Worm (Caenorhabditis elegans) whole organism, early embryonic: ENCODE data around the gene C16A3.2.

Experiments used
- B0310.2 ChIP-seq: sonication (generic microtip); optimal IDR thresholded peaks from 2 replicates; lab custom pipeline; 2016; ENCODE audit warnings: mild to moderate bottlenecking, missing genetic modification characterization, missing compliant biosample characterization
- F13C5.2 ChIP-seq: sonication (generic microtip); optimal IDR thresholded peaks from 2 replicates; lab custom pipeline; 2017; ENCODE audit warnings: mild to moderate bottlenecking, missing genetic modification characterization, inconsistent platforms, missing compliant biosample characterization
- aly-1 ChIP-seq: sonication (generic microtip); optimal IDR thresholded peaks from 2 replicates; lab custom pipeline; 2016; ENCODE audit warnings: missing genetic modification characterization, missing compliant biosample characterization
- ama-1 ChIP-seq: fragments of 150-350 bp; optimal IDR thresholded peaks from 2 replicates; lab custom pipeline; 2014
- ceh-13 ChIP-seq: fragments of 200-800 bp; sonication (Bioruptor generic); optimal IDR thresholded peaks from 2 replicates; lab custom pipeline; 2018; ENCODE audit warnings: mild to moderate bottlenecking, missing genetic modification characterization, missing compliant biosample characterization
- ceh-36 ChIP-seq: sonication (generic microtip); optimal IDR thresholded peaks from 2 replicates; lab custom pipeline; 2016; ENCODE audit warnings: missing genetic modification characterization, inconsistent platforms, missing compliant biosample characterization
- ets-7 ChIP-seq: sonication (generic microtip); optimal IDR thresholded peaks from 2 replicates; lab custom pipeline; 2016; ENCODE audit warnings: missing genotype, missing genetic modification characterization, missing compliant biosample characterization
- flt-1 ChIP-seq: fragments of 200-800 bp; sonication (Bioruptor generic); IDR thresholded peaks from 2 replicates; pipeline ENCODE4 v1.3.6; 2022; ENCODE audit warnings: missing genetic modification characterization, missing compliant biosample characterization
- hmbx-1 ChIP-seq: sonication (generic microtip); optimal IDR thresholded peaks from 2 replicates; lab custom pipeline; 2016; ENCODE audit warnings: mild to moderate bottlenecking, missing genetic modification characterization, missing compliant biosample characterization
- hmg-4 ChIP-seq: fragments of 200-800 bp; sonication (Bioruptor generic); optimal IDR thresholded peaks from 2 replicates; lab custom pipeline; 2018; ENCODE audit warnings: mild to moderate bottlenecking, missing genetic modification characterization, missing compliant biosample characterization
- hnd-1 ChIP-seq: sonication (generic microtip); optimal IDR thresholded peaks from 2 replicates; lab custom pipeline; 2016; ENCODE audit warnings: missing genetic modification characterization, missing compliant biosample characterization
- pes-1 ChIP-seq: fragments of 200-800 bp; sonication (Bioruptor generic); IDR thresholded peaks from 2 replicates; pipeline ENCODE4 v1.3.6; 2022; ENCODE audit warnings: missing genetic modification reagents, missing genetic modification characterization, missing compliant biosample characterization
- scrt-1 ChIP-seq: fragments of 200-800 bp; sonication (Bioruptor generic); IDR thresholded peaks from 2 replicates; pipeline ENCODE4 v1.3.6; 2022; ENCODE audit warnings: missing genetic modification characterization, missing compliant biosample characterization
- sea-1 ChIP-seq: fragments of 200-800 bp; sonication (Bioruptor generic); conservative IDR thresholded peaks from 2 replicates; pipeline ENCODE4 v1.3.6; 2022; ENCODE audit warnings: missing genetic modification characterization, missing compliant biosample characterization
- tbx-11 ChIP-seq: fragments of 200-800 bp; sonication (Bioruptor generic); IDR thresholded peaks from 2 replicates; pipeline ENCODE4 v1.3.6; 2022; ENCODE audit warnings: missing genetic modification characterization, missing compliant biosample characterization
- tbx-37 ChIP-seq: fragments of 200-800 bp; sonication (Bioruptor generic); conservative IDR thresholded peaks from 2 replicates; pipeline ENCODE4 v1.3.6; 2022; ENCODE audit warnings: missing genetic modification reagents, missing genetic modification characterization, missing compliant biosample characterization
- tra-4 ChIP-seq: sonication (generic microtip); optimal IDR thresholded peaks from 2 replicates; lab custom pipeline; 2017; ENCODE audit warnings: missing genetic modification characterization, missing compliant biosample characterization

The C16A3.2 gene

DNA sequence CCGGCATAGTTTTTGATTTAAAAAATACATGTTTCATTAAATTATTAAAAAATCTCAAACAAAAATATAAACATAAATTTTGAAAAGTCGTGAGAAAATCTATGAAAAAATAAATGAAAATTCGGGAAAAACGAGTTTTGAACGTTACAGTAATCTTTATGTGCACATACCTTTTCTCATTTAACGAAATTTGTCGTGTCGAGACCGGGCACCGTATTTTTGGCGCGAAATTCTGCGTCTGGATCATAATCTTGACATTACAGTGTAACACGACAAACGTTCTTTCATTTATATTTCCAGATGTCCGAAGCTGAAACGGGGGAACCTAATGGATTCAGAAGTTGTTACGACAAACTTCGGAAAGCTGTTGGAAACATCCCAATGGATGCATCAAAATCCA lies at the start of gene C16A3.2:
Gene C16A3.2, plus strand, starts transcription at position 301 of the 400 bp plus-strand sequence.
- TF ChIP-seq scrt-1 (GFP tag; lab: Robert Waterston, UW) (no peak), sea-1 (GFP tag; lab: Robert Waterston, UW) (no peak), flt-1 (no peak), ets-7 (tag; lab: Kevin White, UChicago) (no peak), tbx-37 (GFP tag; lab: Robert Waterston, UW) (no peak), ceh-36 (tag; lab: Kevin White, UChicago) (no peak), tra-4 (tag; lab: Kevin White, UChicago) (no peak), pes-1 (GFP tag; lab: Robert Waterston, UW) (no peak), tbx-11 (GFP tag; lab: Robert Waterston, UW) (no peak), aly-1 (tag; lab: Kevin White, UChicago) (no peak), ceh-13 (GFP tag; lab: Kevin White, UChicago) (no peak), hnd-1 (tag; lab: Kevin White, UChicago) (no peak), ama-1 (no peak), hmbx-1 (no peak), F13C5.2 (no peak)

DNA sequence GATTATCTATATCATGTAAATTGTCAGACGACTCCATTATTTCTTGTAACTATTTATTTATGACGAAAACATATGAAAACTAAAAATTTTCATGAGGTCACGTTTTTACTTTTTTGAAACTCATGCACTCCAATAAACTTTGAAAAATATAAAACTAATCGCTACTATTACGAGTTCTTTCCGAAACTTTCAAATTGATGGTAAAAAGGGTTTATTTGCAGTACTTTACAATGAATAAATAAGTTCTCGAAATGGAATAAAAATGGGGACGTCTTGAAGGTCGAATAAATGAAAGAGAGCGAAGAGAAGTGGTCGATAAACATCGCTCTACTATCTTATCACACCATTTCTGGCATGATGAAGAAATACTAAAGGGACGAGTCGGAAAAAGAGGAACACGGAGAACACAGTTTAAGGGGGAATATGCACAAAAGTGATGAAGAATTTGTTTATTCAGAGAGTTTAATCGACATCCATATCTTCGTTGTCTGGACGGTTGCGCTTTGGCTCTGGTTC lies 49.7 kb upstream of the C16A3.2 start, which contains the start of gene let-767:
Gene let-767, minus strand, starts transcription at position 51 of the 516 bp plus-strand sequence.
- no peak for TF ChIP-seq F13C5.2
- TF ChIP-seq tbx-11 (GFP tag; lab: Robert Waterston, UW) = no peak
- TF ChIP-seq tra-4 (tag; lab: Kevin White, UChicago) = no peak
- no peak for TF ChIP-seq ama-1
- no peak for TF ChIP-seq pes-1 (GFP tag; lab: Robert Waterston, UW)
- TF ChIP-seq ceh-36 (tag; lab: Kevin White, UChicago) = no peak
- TF ChIP-seq hmbx-1 = no peak
- TF ChIP-seq B0310.2 (tag; lab: Kevin White, UChicago) = no peak
- no peak for TF ChIP-seq sea-1 (GFP tag; lab: Robert Waterston, UW)
- no peak for TF ChIP-seq tbx-37 (GFP tag; lab: Robert Waterston, UW)
- no peak for TF ChIP-seq ceh-13 (GFP tag; lab: Kevin White, UChicago)
- TF ChIP-seq hnd-1 (tag; lab: Kevin White, UChicago) = no peak
- TF ChIP-seq ets-7 (tag; lab: Kevin White, UChicago) = no peak

DNA sequence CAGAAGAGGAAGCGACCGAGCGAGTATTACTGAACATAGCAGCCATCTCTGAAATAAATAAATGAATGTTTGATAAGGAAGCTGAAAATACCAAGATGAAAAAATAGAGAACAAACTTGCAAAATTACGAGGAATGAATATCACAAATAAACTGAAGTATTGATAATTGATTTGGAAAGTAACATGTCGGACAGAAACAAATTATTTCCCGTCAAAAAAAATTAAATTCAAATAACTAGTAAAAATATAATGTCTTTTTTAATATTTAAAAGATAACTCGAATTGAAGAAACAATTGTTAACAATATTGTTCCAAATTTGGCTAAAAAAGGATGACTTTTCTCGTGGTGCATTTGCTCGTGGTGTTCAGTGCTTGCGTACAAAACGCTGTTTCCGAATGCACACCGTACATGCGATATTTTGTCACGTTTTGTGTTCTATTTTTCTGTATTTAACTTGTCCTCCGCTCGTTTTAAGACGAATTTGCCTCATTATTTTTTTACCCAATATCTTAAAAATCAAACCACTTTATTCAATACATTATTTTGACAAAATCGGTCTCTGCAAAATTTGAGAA lies 47.7 kb upstream of the C16A3.2 start, which contains the start of gene rpn-13:
Gene rpn-13, minus strand, starts transcription at position 51 of the 576 bp plus-strand sequence.
- TF ChIP-seq F13C5.2 (peak; percentile 71), ama-1 (no peak), scrt-1 (GFP tag; lab: Robert Waterston, UW) (no peak), hmbx-1 (no peak), tbx-37 (GFP tag; lab: Robert Waterston, UW) (no peak)

- no peak for TF ChIP-seq tra-4 (tag; lab: Kevin White, UChicago)
Observed at ce11 chrIII:6343229-6343628, 46.4 kb upstream of the C16A3.2 start, which contains the start of gene C56G2.9. Gene C56G2.9 (minus strand): TSS chrIII:6343329.

DNA sequence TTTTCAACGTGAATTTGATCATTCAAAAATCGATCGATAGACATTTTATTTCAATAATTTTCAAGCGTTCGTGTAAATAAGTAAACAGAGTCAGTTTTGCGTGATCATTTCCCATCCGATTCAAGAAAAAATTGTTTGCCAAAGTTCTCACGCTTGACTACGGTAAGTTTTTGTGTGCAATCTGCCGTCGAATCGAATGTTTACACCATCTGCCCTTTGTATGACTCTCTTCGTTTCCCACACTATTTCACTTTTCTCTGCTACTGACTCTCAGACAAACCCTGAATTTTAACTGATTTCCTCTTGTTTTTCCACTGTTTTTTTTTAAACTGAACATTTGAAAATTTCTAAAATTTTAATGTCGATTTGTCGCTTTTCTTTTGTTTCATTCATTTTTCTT lies 44.9 kb upstream of the C16A3.2 start:
- TF ChIP-seq ceh-13 (GFP tag; lab: Kevin White, UChicago) (no peak), flt-1 (no peak), ama-1 (no peak), tra-4 (tag; lab: Kevin White, UChicago) (no peak), tbx-11 (GFP tag; lab: Robert Waterston, UW) (no peak), ceh-36 (tag; lab: Kevin White, UChicago) (no peak), F13C5.2 (peak; percentile 86)

DNA sequence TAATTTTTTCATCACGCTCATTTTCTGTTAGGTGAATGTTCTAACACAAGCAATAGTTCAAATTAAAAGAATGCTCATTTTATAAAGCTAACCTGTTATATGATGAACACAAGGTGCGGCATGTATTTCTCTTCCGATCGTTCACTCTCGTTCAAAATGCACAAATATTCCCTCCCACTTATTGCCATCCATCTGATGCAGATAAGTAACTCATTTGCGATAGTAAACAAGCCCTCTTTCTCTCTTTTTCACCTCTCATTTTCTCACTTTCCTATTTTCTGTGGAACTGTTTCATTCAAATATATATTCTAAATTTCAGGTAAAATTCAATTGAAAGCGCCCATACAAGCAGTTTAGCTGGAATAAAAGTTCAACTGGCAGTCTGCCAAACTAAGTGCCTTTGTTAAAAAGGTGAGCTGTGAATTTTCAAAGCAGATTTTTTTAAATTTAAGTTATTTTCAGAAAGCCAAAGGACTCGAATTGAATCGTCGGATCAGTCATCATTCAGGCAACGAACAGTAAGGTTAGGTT lies 43.6 kb upstream of the C16A3.2 start, which contains the start of the genes trmt-10C.2 and C56G2.22:
Gene trmt-10C.2, plus strand, starts transcription at position 314 of the 531 bp plus-strand sequence.
Gene C56G2.22, plus strand, starts transcription at position 481 of the 531 bp plus-strand sequence.
- TF ChIP-seq pes-1 (GFP tag; lab: Robert Waterston, UW) (no peak), aly-1 (tag; lab: Kevin White, UChicago) (no peak), hmg-4 (no peak), B0310.2 (tag; lab: Kevin White, UChicago) (no peak), tbx-37 (GFP tag; lab: Robert Waterston, UW) (no peak), tbx-11 (GFP tag; lab: Robert Waterston, UW) (no peak), scrt-1 (GFP tag; lab: Robert Waterston, UW) (no peak)

- no peak for TF ChIP-seq tbx-37 (GFP tag; lab: Robert Waterston, UW)
Observed at ce11 chrIII:6348578-6348977, 41.1 kb upstream of the C16A3.2 start.

DNA sequence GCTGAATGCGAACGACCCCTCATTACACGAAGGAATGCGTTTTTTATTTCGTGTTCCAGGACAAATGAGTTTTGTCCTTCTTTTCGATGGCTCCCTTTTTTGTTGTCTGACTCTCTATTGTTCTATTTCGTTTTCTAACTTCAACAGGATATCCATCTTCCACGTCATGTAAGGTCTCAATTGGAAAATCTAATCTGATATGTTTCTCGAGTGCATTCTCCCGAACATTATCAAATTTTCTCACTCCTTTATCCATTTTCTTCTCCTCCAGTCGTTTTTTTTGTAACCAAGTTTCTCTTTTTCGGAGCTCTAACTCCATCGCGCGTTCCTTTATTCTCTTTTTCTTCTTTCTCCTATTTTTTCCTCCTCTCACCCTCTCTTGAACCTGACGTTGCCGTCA lies 39.2 kb upstream of the C16A3.2 start:
- TF ChIP-seq tbx-11 (GFP tag; lab: Robert Waterston, UW) (no peak), hmg-4 (no peak)

ce11 chrIII:6351438-6351837 lies 38.2 kb upstream of the C16A3.2 start:
- TF ChIP-seq sea-1 (GFP tag; lab: Robert Waterston, UW) (no peak), B0310.2 (tag; lab: Kevin White, UChicago) (no peak), ama-1 (no peak), hmg-4 (no peak), aly-1 (tag; lab: Kevin White, UChicago) (no peak), scrt-1 (GFP tag; lab: Robert Waterston, UW) (no peak), flt-1 (no peak), ets-7 (tag; lab: Kevin White, UChicago) (no peak), tbx-37 (GFP tag; lab: Robert Waterston, UW) (no peak), hnd-1 (tag; lab: Kevin White, UChicago) (no peak), pes-1 (GFP tag; lab: Robert Waterston, UW) (no peak), tbx-11 (GFP tag; lab: Robert Waterston, UW) (no peak)
